Fruit fly (Drosophila melanogaster) whole organism, embryonic: ENCODE measurements around the gene CG34136.

Experiments used
- Abd-B ChIP-seq: fragments of 200-800 bp; sonication (Bioruptor generic); optimal IDR thresholded peaks from 2 replicates; lab custom pipeline; 2018; ENCODE audit warnings: missing biosample characterization, mild to moderate bottlenecking, missing genetic modification characterization, moderate library complexity
- Ada2b ChIP-seq: fragments of 200-800 bp; sonication (Bioruptor generic); IDR thresholded peaks from 2 replicates; pipeline ENCODE4 v1.3.6; 2022; ENCODE audit warnings: missing biosample characterization, missing genetic modification characterization
- Asciz ChIP-seq: fragments of 200-800 bp; sonication (Bioruptor generic); optimal IDR thresholded peaks from 2 replicates; lab custom pipeline; 2017; ENCODE audit warnings: missing biosample characterization, mild to moderate bottlenecking, missing genetic modification characterization, missing genetic modification reagents
- Atf6 ChIP-seq: fragments of 200-800 bp; sonication (Bioruptor generic); IDR thresholded peaks from 2 replicates; pipeline ENCODE4 v1.3.6; 2022; ENCODE audit warnings: missing biosample characterization, missing genetic modification characterization
- B-H1 ChIP-seq: fragments of 200-800 bp; sonication (Bioruptor generic); IDR thresholded peaks from 3 replicates; pipeline ENCODE4 v1.3.6; 2022; ENCODE audit warnings: missing biosample characterization, missing genetic modification characterization
- Bgb ChIP-seq: fragments of 200-800 bp; sonication (Bioruptor generic); IDR thresholded peaks from 2 replicates; pipeline ENCODE4 v1.3.6; 2022; ENCODE audit warnings: missing biosample characterization, missing genetic modification characterization; ENCODE audit not compliant: partially characterized antibody
- CG10147 ChIP-seq: fragments of 200-800 bp; sonication (Bioruptor generic); optimal IDR thresholded peaks from 2 replicates; lab custom pipeline; 2019; ENCODE audit warnings: missing biosample characterization, mild to moderate bottlenecking, missing genetic modification characterization, moderate library complexity
- CG13296 ChIP-seq: fragments of 200-800 bp; sonication (Bioruptor generic); optimal IDR thresholded peaks from 3 replicates; lab custom pipeline; 2018; ENCODE audit warnings: missing biosample characterization, mild to moderate bottlenecking, missing genetic modification characterization
- CG13775 ChIP-seq: fragments of 200-800 bp; sonication (Bioruptor generic); optimal IDR thresholded peaks from 3 replicates; lab custom pipeline; 2017; ENCODE audit warnings: missing biosample characterization, mild to moderate bottlenecking, missing genetic modification characterization
- CG13894 ChIP-seq: fragments of 200-800 bp; sonication (Bioruptor generic); optimal IDR thresholded peaks from 3 replicates; lab custom pipeline; 2018; ENCODE audit warnings: missing biosample characterization, mild to moderate bottlenecking, missing genetic modification characterization, moderate library complexity
- CG14014 ChIP-seq: fragments of 200-800 bp; sonication (Bioruptor generic); IDR thresholded peaks from 2 replicates; pipeline ENCODE4 v1.3.6; 2022; ENCODE audit warnings: missing biosample characterization, missing genetic modification characterization
- CG14710 ChIP-seq: fragments of 200-800 bp; sonication (Bioruptor generic); optimal IDR thresholded peaks from 3 replicates; lab custom pipeline; 2019; ENCODE audit warnings: missing biosample characterization, mild to moderate bottlenecking, missing genetic modification characterization, moderate library complexity
- CG16815 ChIP-seq: fragments of 200-800 bp; sonication (Bioruptor generic); optimal IDR thresholded peaks from 3 replicates; lab custom pipeline; 2017; ENCODE audit warnings: missing biosample characterization, mild to moderate bottlenecking, missing genetic modification characterization
- CG18011 ChIP-seq: fragments of 200-800 bp; sonication (Bioruptor generic); optimal IDR thresholded peaks from 2 replicates; lab custom pipeline; 2017; ENCODE audit warnings: missing biosample characterization, missing genetic modification characterization, mild to moderate bottlenecking, moderate library complexity, missing genotype
- CG18262 ChIP-seq: fragments of 200-800 bp; optimal IDR thresholded peaks from 3 replicates; lab custom pipeline; 2019; ENCODE audit warnings: missing biosample characterization, mild to moderate bottlenecking, missing genetic modification characterization, moderate library complexity
- CG18619 ChIP-seq: fragments of 200-800 bp; sonication (Bioruptor generic); optimal IDR thresholded peaks from 3 replicates; lab custom pipeline; 2017; ENCODE audit warnings: missing biosample characterization, mild to moderate bottlenecking, missing genetic modification characterization
- CG30403 ChIP-seq: fragments of 200-800 bp; sonication (Bioruptor generic); optimal IDR thresholded peaks from 3 replicates; lab custom pipeline; 2016; ENCODE audit warnings: missing biosample characterization, missing genetic modification characterization
- CG3838 ChIP-seq: fragments of 200-800 bp; sonication (Bioruptor generic); optimal IDR thresholded peaks from 3 replicates; lab custom pipeline; 2016; ENCODE audit warnings: missing biosample characterization, missing genetic modification characterization
- CG4707 ChIP-seq: fragments of 200-800 bp; sonication (Bioruptor generic); optimal IDR thresholded peaks from 2 replicates; lab custom pipeline; 2018; ENCODE audit warnings: missing biosample characterization, mild to moderate bottlenecking, missing genetic modification characterization, moderate library complexity
- CG8388 ChIP-seq: fragments of 200-800 bp; sonication (Bioruptor generic); optimal IDR thresholded peaks from 2 replicates; lab custom pipeline; 2019; ENCODE audit warnings: missing biosample characterization, mild to moderate bottlenecking, missing genetic modification characterization, moderate library complexity
- D19B ChIP-seq: fragments of 200-800 bp; sonication (Bioruptor generic); optimal IDR thresholded peaks from 2 replicates; lab custom pipeline; 2017; ENCODE audit warnings: missing biosample characterization, mild to moderate bottlenecking, missing genetic modification characterization
- ERR ChIP-seq: fragments of 200-800 bp; sonication (Bioruptor generic); optimal IDR thresholded peaks from 2 replicates; lab custom pipeline; 2016; ENCODE audit warnings: missing biosample characterization, missing genetic modification characterization
- Ets65A ChIP-seq: fragments of 200-800 bp; sonication (Bioruptor generic); peaks from one replicate; lab custom pipeline; 2016; ENCODE audit warnings: missing biosample characterization, missing genetic modification characterization
- Fer1 ChIP-seq: fragments of 200-800 bp; sonication (Bioruptor generic); optimal IDR thresholded peaks from 2 replicates; lab custom pipeline; 2017; ENCODE audit warnings: missing biosample characterization, mild to moderate bottlenecking, missing genetic modification characterization
- Fer3 ChIP-seq: fragments of 200-800 bp; sonication (Bioruptor generic); optimal IDR thresholded peaks from 2 replicates; lab custom pipeline; 2018; ENCODE audit warnings: missing biosample characterization, mild to moderate bottlenecking, missing genetic modification characterization, moderate library complexity
- HLH3B ChIP-seq: fragments of 200-800 bp; sonication (Bioruptor generic); IDR thresholded peaks from 2 replicates; pipeline ENCODE4 v1.3.6; 2022; ENCODE audit warnings: missing biosample characterization, missing genetic modification characterization
- Myb ChIP-seq: fragments of 200-800 bp; sonication (Bioruptor generic); optimal IDR thresholded peaks from 2 replicates; lab custom pipeline; 2016; ENCODE audit warnings: missing biosample characterization, missing genetic modification characterization
- NFAT ChIP-seq: fragments of 200-800 bp; sonication (Bioruptor generic); IDR thresholded peaks from 2 replicates; pipeline ENCODE4 v1.3.6; 2022; ENCODE audit warnings: missing biosample characterization, missing genetic modification characterization
- Nf-YC ChIP-seq: fragments of 200-800 bp; optimal IDR thresholded peaks from 3 replicates; lab custom pipeline; 2019; ENCODE audit warnings: missing biosample characterization, mild to moderate bottlenecking, missing genetic modification characterization, moderate library complexity
- NfI ChIP-seq: fragments of 200-800 bp; sonication (Bioruptor generic); optimal IDR thresholded peaks from 3 replicates; lab custom pipeline; 2018; ENCODE audit warnings: missing biosample characterization, mild to moderate bottlenecking, missing genetic modification characterization, moderate library complexity
- Ssrp ChIP-seq: fragments of 200-800 bp; sonication (Bioruptor generic); optimal IDR thresholded peaks from 2 replicates; lab custom pipeline; 2018; ENCODE audit warnings: missing biosample characterization, mild to moderate bottlenecking, missing genetic modification characterization, moderate library complexity
- Taf1 ChIP-seq: fragments of 200-800 bp; sonication (Bioruptor generic); IDR thresholded peaks from 2 replicates; pipeline ENCODE4 v1.3.6; 2022; ENCODE audit warnings: missing biosample characterization, missing genetic modification characterization
- Trl ChIP-seq, 3 experiments: fragments of >200 bp in 2 of 3; fragments of 200-800 bp in 1 of 3; sonication (Bioruptor generic) in 1 of 3; optimal IDR thresholded peaks; 2 replicates in 1 of 3; 3 replicates in 2 of 3; lab custom pipeline; 2016 to 2017; ENCODE audit warnings: missing biosample characterization in 1 of 3, missing genetic modification characterization in 1 of 3
- Xbp1 ChIP-seq: fragments of 200-800 bp; sonication (Bioruptor generic); optimal IDR thresholded peaks from 3 replicates; lab custom pipeline; 2016; ENCODE audit warnings: missing biosample characterization, mild to moderate bottlenecking, missing genetic modification characterization
- Xrp1 ChIP-seq: fragments of 200-800 bp; sonication (Bioruptor generic); IDR thresholded peaks from 2 replicates; pipeline ENCODE4 v1.3.6; 2022; ENCODE audit warnings: missing biosample characterization, missing genetic modification characterization
- ap ChIP-seq: fragments of 200-800 bp; sonication (Bioruptor generic); IDR thresholded peaks from 2 replicates; pipeline ENCODE4 v1.3.6; 2022; ENCODE audit warnings: missing biosample characterization, missing genetic modification characterization
- ara ChIP-seq: fragments of 200-800 bp; sonication (Bioruptor generic); IDR thresholded peaks from 2 replicates; pipeline ENCODE4 v1.3.6; 2022; ENCODE audit warnings: missing biosample characterization, missing genetic modification characterization
- cad ChIP-seq: fragments of >200 bp; optimal IDR thresholded peaks from 2 replicates; lab custom pipeline; 2017; ENCODE audit warnings: missing biosample characterization, missing genetic modification characterization
- ewg ChIP-seq: fragments of 200-800 bp; sonication (Bioruptor generic); optimal IDR thresholded peaks from 3 replicates; lab custom pipeline; 2017; ENCODE audit warnings: mild to moderate bottlenecking, missing biosample characterization, missing genetic modification reagents, missing genetic modification characterization
- fu2 ChIP-seq: fragments of 200-800 bp; sonication (Bioruptor generic); optimal IDR thresholded peaks from 2 replicates; lab custom pipeline; 2016; ENCODE audit warnings: missing biosample characterization, missing genetic modification characterization
- gem ChIP-seq: fragments of 200-800 bp; sonication (Bioruptor generic); optimal IDR thresholded peaks from 2 replicates; lab custom pipeline; 2019; ENCODE audit warnings: missing biosample characterization, mild to moderate bottlenecking, missing genetic modification characterization, moderate library complexity
- jumu ChIP-seq: fragments of 200-800 bp; sonication (Bioruptor generic); optimal IDR thresholded peaks from 3 replicates; lab custom pipeline; 2016; ENCODE audit warnings: missing biosample characterization, missing genetic modification characterization
- phol ChIP-seq: fragments of 200-800 bp; sonication (Bioruptor generic); optimal IDR thresholded peaks from 3 replicates; lab custom pipeline; 2018; ENCODE audit warnings: missing biosample characterization, mild to moderate bottlenecking, missing genetic modification characterization, moderate library complexity
- scrt ChIP-seq: fragments of 200-800 bp; sonication (Bioruptor generic); optimal IDR thresholded peaks from 2 replicates; lab custom pipeline; 2018; ENCODE audit warnings: missing biosample characterization, mild to moderate bottlenecking, missing genetic modification characterization, moderate library complexity
- sens ChIP-seq: fragments of 200-800 bp; sonication (Bioruptor generic); peaks from one replicate; lab custom pipeline; 2016; ENCODE audit warnings: missing biosample characterization, missing genetic modification characterization
- slp2 ChIP-seq: fragments of 200-800 bp; sonication (Bioruptor generic); optimal IDR thresholded peaks from 2 replicates; lab custom pipeline; 2016; ENCODE audit warnings: missing biosample characterization, missing genetic modification characterization
- tio ChIP-seq: fragments of 200-800 bp; sonication (Bioruptor generic); optimal IDR thresholded peaks from 2 replicates; lab custom pipeline; 2017; ENCODE audit warnings: missing biosample characterization, missing genetic modification characterization, inconsistent platforms
- ttk ChIP-seq: fragments of 200-800 bp; sonication (Bioruptor generic); IDR thresholded peaks from 2 replicates; pipeline ENCODE4 v2.1.2; 2022; ENCODE audit warnings: missing biosample characterization, missing genetic modification characterization
- unpg ChIP-seq: fragments of 200-800 bp; sonication (Bioruptor generic); optimal IDR thresholded peaks from 3 replicates; lab custom pipeline; 2018; ENCODE audit warnings: missing biosample characterization, mild to moderate bottlenecking, missing genetic modification characterization, moderate library complexity
- vvl ChIP-seq: fragments of 200-800 bp; sonication (Bioruptor generic); IDR thresholded peaks from 2 replicates; pipeline ENCODE4 v1.3.6; 2022; ENCODE audit warnings: missing biosample characterization, missing genetic modification characterization

Gene CG34136

dm6 chr2L:21108759-21109282, 12.1 kb downstream of the CG34136 start (continued):
- TF ChIP-seq scrt (GFP tag; lab: Kevin White, UChicago) (peak; percentile 12), CG4707 (GFP tag; lab: Kevin White, UChicago) (peak; percentile 83), fu2 (no peak), jumu (GFP tag; lab: Kevin White, UChicago) (peak; percentile 13), ara (peak; percentile 64; the same call in 1 of the 2 replicates), D19B (peak; percentile 9), slp2 (GFP tag; lab: Kevin White, UChicago) (no peak), CG14710 (tag; lab: Kevin White, UChicago) (peak; percentile 69), Myb (GFP tag; lab: Kevin White, UChicago) (peak; percentile 16), Taf1 (no peak), CG13894 (tag; lab: Kevin White, UChicago) (no peak), NFAT (GFP tag; lab: Robert Waterston, UW) (no peak), ERR (no peak), ewg (GFP tag; lab: Kevin White, UChicago) (peak; percentile 48), phol (tag; lab: Kevin White, UChicago) (peak; percentile 65), vvl (peak; percentile 76), CG10147 (peak; percentile 43), Ada2b (peak; percentile 66), Fer3 (peak; percentile 20), CG18011 (no peak), CG18619 (GFP tag; lab: Kevin White, UChicago) (peak; percentile 52), Trl (optimal IDR thresholded peaks at IDR 0.05; lab: Kevin White, UChicago) (no peak), Trl (GFP tag; optimal IDR thresholded peaks at IDR 0.05; lab: Kevin White, UChicago) (peak; percentile 23), CG14014 (GFP tag; lab: Robert Waterston, UW) (peak; percentile 5; the same call in 1 of the 2 replicates), Bgb (no peak), CG3838 (GFP tag; lab: Kevin White, UChicago) (peak; percentile 41), Xbp1 (GFP tag; lab: Kevin White, UChicago) (peak; percentile 70), CG16815 (GFP tag; lab: Kevin White, UChicago) (peak; percentile 21), HLH3B (0 out of 2 replicates have a peak, but pooled peaks have one; percentile 44), ap (GFP tag; lab: Robert Waterston, UW) (no peak), Ssrp (peak; percentile 78), cad (GFP tag; lab: Kevin White, UChicago) (no peak), tio (GFP tag; lab: Kevin White, UChicago) (peak; percentile 85), Asciz (GFP tag; lab: Kevin White, UChicago) (peak; percentile 28), Fer1 (no peak), unpg (GFP tag; lab: Kevin White, UChicago) (peak; percentile 73), sens (peak; percentile 95), B-H1 (GFP tag; lab: Robert Waterston, UW) (peak; percentile 37; the same call in 2 of the 3 replicates), Atf6 (GFP tag; lab: Robert Waterston, UW) (0 out of 2 replicates have a peak, but pooled peaks have one; percentile 30), CG13775 (peak; percentile 67), gem (tag; lab: Kevin White, UChicago) (peak; percentile 82), NfI (GFP tag; lab: Kevin White, UChicago) (peak; percentile 65), CG18262 (tag; lab: Kevin White, UChicago) (peak; percentile 75), Ets65A (peak; percentile 7), Xrp1 (GFP tag; lab: Robert Waterston, UW) (peak; percentile 62), Abd-B (no peak), CG8388 (peak; percentile 78), CG30403 (GFP tag; lab: Kevin White, UChicago) (peak; percentile 66), Nf-YC (tag; lab: Kevin White, UChicago) (peak; percentile 43), ttk (GFP tag; lab: Robert Waterston, UW) (peak; percentile 48; the same call in 1 of the 2 replicates), CG13296 (peak; percentile 6)
